Worm (Caenorhabditis elegans) whole organism, midembryonic: ENCODE measurements around the gene F44E7.9.

Experiments used
- T22C8.4 ChIP-seq: fragments of 200-800 bp; sonication (Bioruptor generic); IDR thresholded peaks from 2 replicates; pipeline ENCODE4 v1.3.6; 2022; ENCODE audit warnings: missing genetic modification characterization, missing compliant biosample characterization
- cog-1 ChIP-seq: sonication (generic microtip); optimal IDR thresholded peaks from 2 replicates; lab custom pipeline; 2016; ENCODE audit warnings: missing genetic modification characterization, missing compliant biosample characterization
- flt-1 ChIP-seq: fragments of 200-800 bp; sonication (Bioruptor generic); IDR thresholded peaks from 2 replicates; pipeline ENCODE4 v1.3.6; 2022; ENCODE audit warnings: missing genetic modification characterization, missing compliant biosample characterization
- med-1 ChIP-seq: sonication (generic microtip); optimal IDR thresholded peaks from 2 replicates; lab custom pipeline; 2017; ENCODE audit warnings: missing genetic modification characterization, mild to moderate bottlenecking, missing compliant biosample characterization, antibody characterized with exemption, missing genetic modification reagents; ENCODE audit not compliant: insufficient read depth
- ref-1 ChIP-seq: fragments of 200-800 bp; sonication (Bioruptor generic); conservative IDR thresholded peaks from 2 replicates; pipeline ENCODE4 v1.3.6; 2022; ENCODE audit warnings: missing genetic modification reagents, missing genetic modification characterization, missing compliant biosample characterization
- tab-1 ChIP-seq: fragments of 200-800 bp; sonication (Bioruptor generic); IDR thresholded peaks from 2 replicates; pipeline ENCODE4 v1.3.6; 2022; ENCODE audit warnings: missing genetic modification characterization, missing compliant biosample characterization
- ztf-23 ChIP-seq: fragments of 200-800 bp; sonication (Bioruptor generic); IDR thresholded peaks from 2 replicates; pipeline ENCODE4 v1.3.6; 2022; ENCODE audit warnings: missing genetic modification reagents, missing genetic modification characterization, missing compliant biosample characterization
- ztf-29 ChIP-seq: fragments of 200-800 bp; sonication (Bioruptor generic); IDR thresholded peaks from 2 replicates; pipeline ENCODE4 v1.3.6; 2022; ENCODE audit warnings: missing genetic modification reagents, missing genetic modification characterization, missing compliant biosample characterization

DNA sequence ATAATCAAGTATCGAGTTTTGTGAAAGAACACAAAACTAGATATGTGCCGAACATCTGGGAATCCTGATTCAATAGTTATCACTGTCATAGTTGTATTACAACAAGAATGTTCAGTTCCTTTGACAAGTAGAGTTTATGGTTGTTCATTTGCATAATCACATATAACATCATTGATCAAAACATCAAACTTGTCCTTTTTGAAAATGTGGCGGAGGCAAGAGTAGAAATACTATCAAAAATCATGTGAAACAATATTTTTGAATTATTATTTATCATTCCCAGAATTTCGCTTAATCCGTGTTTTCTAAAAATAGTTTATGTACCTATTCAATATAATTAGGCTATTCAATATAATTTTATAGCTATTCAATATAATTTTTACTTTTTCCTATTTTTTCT lies 5.7 kb upstream of the F44E7.9 start, which contains the start of gene F44E7.7:
- no peak for TF ChIP-seq ref-1 (GFP tag; lab: Robert Waterston, UW)
- TF ChIP-seq ztf-29 (GFP tag; lab: Robert Waterston, UW) = no peak
- TF ChIP-seq T22C8.4 (GFP tag; lab: Robert Waterston, UW) = no peak
- no peak for TF ChIP-seq tab-1 (GFP tag; lab: Robert Waterston, UW)
- no peak for TF ChIP-seq cog-1
- TF ChIP-seq flt-1 (GFP tag; lab: Robert Waterston, UW) = no peak
- no peak for TF ChIP-seq med-1 (GFP tag; lab: Kevin White, UChicago)
- TF ChIP-seq ztf-23 (GFP tag; lab: Robert Waterston, UW) = no peak
